Worm (Caenorhabditis elegans): ENCODE results near the gene hrpa-1.

DNA sequence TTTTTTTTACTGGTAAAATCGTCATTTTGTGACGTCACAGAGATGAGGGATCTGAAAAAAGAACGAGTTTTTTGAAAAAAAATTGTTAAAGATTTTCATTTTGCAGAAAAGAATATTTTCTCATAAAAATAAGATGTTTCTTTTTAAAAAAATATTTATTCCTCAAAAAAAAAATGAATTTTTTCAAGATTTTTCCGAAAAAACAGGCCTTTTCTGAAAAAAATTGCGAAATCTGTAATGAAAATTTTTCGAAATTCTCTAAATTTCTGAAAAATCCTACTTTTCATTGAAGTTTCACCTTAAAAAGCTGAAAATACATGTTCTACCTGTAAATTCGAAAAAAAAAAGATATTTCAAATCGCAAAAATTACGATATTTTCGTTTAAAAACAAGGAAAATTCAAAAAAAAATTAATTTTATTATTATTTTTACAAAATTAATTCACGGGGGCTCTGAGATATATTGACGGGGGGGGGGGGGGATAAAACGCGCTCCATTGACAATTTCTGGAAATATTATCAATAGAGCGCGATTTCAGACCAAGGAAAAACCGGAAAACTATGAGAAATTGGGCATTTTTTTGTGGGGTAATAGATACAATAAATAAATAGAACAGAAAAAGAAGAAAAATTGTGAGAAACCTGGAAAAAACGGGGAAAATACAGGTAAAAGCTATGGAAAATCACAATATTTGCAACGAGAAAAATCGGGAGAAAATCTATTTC is 39.6 kb upstream of the hrpa-1 start, which contains the start of gene otub-4:
- TF ChIP-seq him-1 (tag; optimal IDR thresholded peaks at IDR 0.05) (no peak), dao-5 (tag; optimal IDR thresholded peaks at IDR 0.05) (no peak), W03F9.2 (tag; optimal IDR thresholded peaks at IDR 0.05) (no peak)
